Worm (Caenorhabditis elegans): ENCODE measurements around the gene bli-6.

bli-6 gene

DNA sequence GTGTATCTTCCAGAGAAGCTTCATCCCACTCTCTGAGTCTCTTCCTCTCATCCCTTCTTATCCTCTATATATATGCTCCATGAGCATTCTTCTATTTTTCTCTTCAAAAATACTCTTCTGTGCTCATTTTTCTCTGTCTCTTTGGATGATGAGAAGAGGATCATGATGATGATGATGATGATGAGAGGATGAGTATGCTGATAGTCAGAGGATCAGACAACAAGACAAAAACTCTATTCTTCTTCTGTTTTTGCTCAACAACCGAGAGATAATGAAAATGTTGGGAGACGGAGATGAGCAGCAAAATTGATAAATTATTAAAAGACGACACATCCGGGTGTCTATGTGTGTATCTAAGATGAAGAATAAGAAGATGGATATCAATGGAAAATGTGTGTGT lies 16.5 kb downstream of the bli-6 start:
- TF ChIP-seq mml-1 (tag; optimal IDR thresholded peaks at IDR 0.05), result no peak
- peak; percentile 78 for TF ChIP-seq skn-1 (tag; optimal IDR thresholded peaks at IDR 0.05)
- TF ChIP-seq egl-5 (tag; optimal IDR thresholded peaks at IDR 0.05), result peak; percentile 51
- TF ChIP-seq lsy-12 (tag; optimal IDR thresholded peaks at IDR 0.05), result no peak
- no peak for TF ChIP-seq nhr-67 (tag; optimal IDR thresholded peaks at IDR 0.05)
- TF ChIP-seq nhr-11 (tag; optimal IDR thresholded peaks at IDR 0.05), result peak; percentile 73
- TF ChIP-seq nhr-237 (tag; optimal IDR thresholded peaks at IDR 0.05), result no peak
- no peak for TF ChIP-seq nhr-25 (tag; optimal IDR thresholded peaks at IDR 0.05)
- TF ChIP-seq nfya-1 (tag; optimal IDR thresholded peaks at IDR 0.05; ENCODE audit: insufficient read depth), result peak; percentile 60
- TF ChIP-seq lin-15B (tag; optimal IDR thresholded peaks at IDR 0.05), result peak; percentile 27
- no peak for TF ChIP-seq mdl-1 (tag; optimal IDR thresholded peaks at IDR 0.05)
- TF ChIP-seq unc-39 (tag; optimal IDR thresholded peaks at IDR 0.05), result no peak

- TF ChIP-seq fkh-10 (GFP tag; optimal IDR thresholded peaks at IDR 0.05) (peak; percentile 52), ztf-4 (tag; optimal IDR thresholded peaks at IDR 0.05) (no peak)
Measured at ce11 chrIV:6395190-6395589, 18.3 kb downstream of the bli-6 start.

- TF ChIP-seq daf-12 (tag; optimal IDR thresholded peaks at IDR 0.05), result no peak
- no peak for TF ChIP-seq snpc-4 (tag; optimal IDR thresholded peaks at IDR 0.05)
- no peak for TF ChIP-seq ztf-4 (tag; optimal IDR thresholded peaks at IDR 0.05)
- no peak for TF ChIP-seq elt-1 (tag; optimal IDR thresholded peaks at IDR 0.05)
- TF ChIP-seq lin-15B (tag; optimal IDR thresholded peaks at IDR 0.05), result no peak
- no peak for TF ChIP-seq nhr-77 (tag; optimal IDR thresholded peaks at IDR 0.05)
- TF ChIP-seq unc-62 (GFP tag; optimal IDR thresholded peaks at IDR 0.05), result no peak
- no peak for TF ChIP-seq tbx-2 (tag; optimal IDR thresholded peaks at IDR 0.05)
- TF ChIP-seq unc-39 (tag; optimal IDR thresholded peaks at IDR 0.05), result no peak
- TF ChIP-seq ZK546.5 (tag; optimal IDR thresholded peaks at IDR 0.05), result no peak
- no peak for TF ChIP-seq lsy-12 (tag; optimal IDR thresholded peaks at IDR 0.05)
- TF ChIP-seq pha-4 (tag; optimal IDR thresholded peaks at IDR 0.05), result no peak
- no peak for TF ChIP-seq pqm-1 (tag; optimal IDR thresholded peaks at IDR 0.05)
- no peak for TF ChIP-seq fos-1 (tag; optimal IDR thresholded peaks at IDR 0.05)
- no peak for TF ChIP-seq mdl-1 (tag; optimal IDR thresholded peaks at IDR 0.05)
Measured at ce11 chrIV:6402386-6402905, 25.6 kb downstream of the bli-6 start, which contains the start of gene sfrp-1. sfrp-1 (minus strand) TSS chrIV:6402436.

- TF ChIP-seq nhr-43 (tag; optimal IDR thresholded peaks at IDR 0.05; ENCODE audit: poor library complexity, severe bottlenecking) (no peak), elt-2 (tag; optimal IDR thresholded peaks at IDR 0.05) (no peak), ZK546.5 (tag; optimal IDR thresholded peaks at IDR 0.05) (no peak), elt-1 (tag; optimal IDR thresholded peaks at IDR 0.05) (no peak), unc-62 (GFP tag; optimal IDR thresholded peaks at IDR 0.05) (no peak), pha-4 (tag; optimal IDR thresholded peaks at IDR 0.05) (no peak), elt-3 (tag; optimal IDR thresholded peaks at IDR 0.05) (no peak)
Measured at ce11 chrIV:6403399-6403798, 26.5 kb downstream of the bli-6 start.

- TF ChIP-seq lin-39 (tag; optimal IDR thresholded peaks at IDR 0.05) (no peak), mml-1 (tag; optimal IDR thresholded peaks at IDR 0.05) (no peak), hmg-11 (tag; optimal IDR thresholded peaks at IDR 0.05) (no peak), nfya-1 (tag; optimal IDR thresholded peaks at IDR 0.05; ENCODE audit: insufficient read depth) (no peak), unc-39 (tag; optimal IDR thresholded peaks at IDR 0.05) (no peak), nhr-77 (tag; optimal IDR thresholded peaks at IDR 0.05) (no peak), fkh-10 (GFP tag; optimal IDR thresholded peaks at IDR 0.05) (no peak), ceh-82 (tag; optimal IDR thresholded peaks at IDR 0.05) (no peak), nhr-23 (tag; optimal IDR thresholded peaks at IDR 0.05) (no peak), lsy-12 (tag; optimal IDR thresholded peaks at IDR 0.05) (no peak), skn-1 (tag; optimal IDR thresholded peaks at IDR 0.05) (no peak), ceh-9 (tag; optimal IDR thresholded peaks at IDR 0.05) (no peak), nhr-25 (tag; optimal IDR thresholded peaks at IDR 0.05) (no peak)
Measured at ce11 chrIV:6404871-6405270, 28.0 kb downstream of the bli-6 start, which contains the start of gene srv-13. srv-13 (plus strand) TSS chrIV:6405171.

ce11 chrIV:6413482-6413881 lies 36.6 kb downstream of the bli-6 start, which contains the start of gene nlp-71:
nlp-71 (minus strand) TSS chrIV:6413582.
- TF ChIP-seq nhr-28 (tag; optimal IDR thresholded peaks at IDR 0.05) (no peak), unc-39 (tag; optimal IDR thresholded peaks at IDR 0.05) (no peak), snpc-4 (tag; optimal IDR thresholded peaks at IDR 0.05) (no peak), nfya-1 (tag; optimal IDR thresholded peaks at IDR 0.05; ENCODE audit: insufficient read depth) (no peak), lin-39 (tag; optimal IDR thresholded peaks at IDR 0.05) (no peak), eor-1 (tag; optimal IDR thresholded peaks at IDR 0.05) (no peak), ceh-28 (tag; optimal IDR thresholded peaks at IDR 0.05) (no peak), egl-27 (tag; optimal IDR thresholded peaks at IDR 0.05) (no peak), tbx-2 (tag; optimal IDR thresholded peaks at IDR 0.05) (no peak), fkh-10 (GFP tag; optimal IDR thresholded peaks at IDR 0.05) (no peak), skn-1 (tag; optimal IDR thresholded peaks at IDR 0.05) (no peak), ztf-11 (tag; optimal IDR thresholded peaks at IDR 0.05) (no peak), sea-2 (GFP tag; optimal IDR thresholded peaks at IDR 0.05) (no peak), nhr-67 (tag; optimal IDR thresholded peaks at IDR 0.05) (no peak), hmg-11 (tag; optimal IDR thresholded peaks at IDR 0.05) (no peak), lin-15B (tag; optimal IDR thresholded peaks at IDR 0.05) (no peak), pqm-1 (tag; optimal IDR thresholded peaks at IDR 0.05) (no peak), nhr-237 (tag; optimal IDR thresholded peaks at IDR 0.05) (no peak), ceh-16 (tag; optimal IDR thresholded peaks at IDR 0.05) (no peak)
